Fruit fly (Drosophila melanogaster) whole organism, embryonic: ENCODE data around the gene CG14120.

Source experiments
- Aef1 ChIP-seq: fragments of 200-800 bp; sonication (Bioruptor generic); IDR thresholded peaks from 3 replicates; pipeline ENCODE4 v1.3.6; 2022; ENCODE audit warnings: missing biosample characterization, missing genetic modification characterization
- Bgb ChIP-seq: fragments of 200-800 bp; sonication (Bioruptor generic); IDR thresholded peaks from 2 replicates; pipeline ENCODE4 v1.3.6; 2022; ENCODE audit warnings: missing biosample characterization, missing genetic modification characterization; ENCODE audit not compliant: partially characterized antibody
- Blimp-1 ChIP-seq: fragments of 200-800 bp; sonication (Bioruptor generic); optimal IDR thresholded peaks from 3 replicates; lab custom pipeline; 2018; ENCODE audit warnings: missing biosample characterization, missing genetic modification characterization, mild to moderate bottlenecking, moderate library complexity, missing genetic modification reagents
- CG17568 ChIP-seq: fragments of 200-800 bp; sonication (Bioruptor generic); optimal IDR thresholded peaks from 2 replicates; lab custom pipeline; 2018; ENCODE audit warnings: missing biosample characterization, mild to moderate bottlenecking, missing genetic modification characterization, moderate library complexity
- CG2202 ChIP-seq: fragments of 200-800 bp; sonication (Bioruptor generic); optimal IDR thresholded peaks from 2 replicates; lab custom pipeline; 2018; ENCODE audit warnings: missing biosample characterization, mild to moderate bottlenecking, missing genetic modification characterization
- CG3065 ChIP-seq: fragments of 200-800 bp; sonication (Bioruptor generic); optimal IDR thresholded peaks from 2 replicates; lab custom pipeline; 2016; ENCODE audit warnings: missing biosample characterization, missing genetic modification characterization
- CG31388 ChIP-seq: fragments of 200-800 bp; sonication (Bioruptor generic); optimal IDR thresholded peaks from 2 replicates; lab custom pipeline; 2016; ENCODE audit warnings: missing biosample characterization, missing genetic modification characterization
- CG33557 ChIP-seq: fragments of 200-800 bp; sonication (Bioruptor generic); optimal IDR thresholded peaks from 2 replicates; lab custom pipeline; 2019; ENCODE audit warnings: missing biosample characterization, mild to moderate bottlenecking, missing genetic modification characterization, moderate library complexity
- CG9609 ChIP-seq: fragments of 200-800 bp; sonication (Bioruptor generic); optimal IDR thresholded peaks from 3 replicates; lab custom pipeline; 2016; ENCODE audit warnings: missing biosample characterization, missing genetic modification characterization
- D19B ChIP-seq: fragments of 200-800 bp; sonication (Bioruptor generic); optimal IDR thresholded peaks from 2 replicates; lab custom pipeline; 2017; ENCODE audit warnings: missing biosample characterization, mild to moderate bottlenecking, missing genetic modification characterization
- Deaf1 ChIP-seq: fragments of 200-800 bp; optimal IDR thresholded peaks from 3 replicates; lab custom pipeline; 2019; ENCODE audit warnings: missing biosample characterization, mild to moderate bottlenecking, missing genetic modification characterization, moderate library complexity
- Doc3 ChIP-seq: fragments of 200-800 bp; sonication (Bioruptor generic); IDR thresholded peaks from 3 replicates; pipeline ENCODE4 v1.3.6; 2022; ENCODE audit warnings: missing biosample characterization, missing genetic modification characterization; ENCODE audit not compliant: partially characterized antibody
- H2.0 ChIP-seq: fragments of 200-800 bp; sonication (Bioruptor generic); IDR thresholded peaks from 2 replicates; pipeline ENCODE4 v1.3.6; 2022; ENCODE audit warnings: missing biosample characterization, missing genetic modification characterization
- HLH4C ChIP-seq: fragments of 200-800 bp; sonication (Bioruptor generic); IDR thresholded peaks from 3 replicates; pipeline ENCODE4 v1.3.6; 2022; ENCODE audit warnings: missing biosample characterization, missing genetic modification characterization; ENCODE audit not compliant: partially characterized antibody
- NK7.1 ChIP-seq: fragments of 200-800 bp; sonication (Bioruptor generic); optimal IDR thresholded peaks from 3 replicates; lab custom pipeline; 2016; ENCODE audit warnings: missing biosample characterization, missing genetic modification characterization
- bsh ChIP-seq, 2 experiments: fragments of 200-800 bp; sonication (Bioruptor generic); optimal IDR thresholded peaks; 2 replicates each; lab custom pipeline; 2017 to 2018; ENCODE audit warnings: mild to moderate bottlenecking in 2 of 2, missing biosample characterization in 2 of 2, missing genetic modification characterization in 2 of 2, moderate library complexity in 1 of 2
- btn ChIP-seq: fragments of 200-800 bp; sonication (Bioruptor generic); optimal IDR thresholded peaks from 2 replicates; lab custom pipeline; 2016; ENCODE audit warnings: missing biosample characterization, missing genetic modification characterization
- fd3F ChIP-seq: fragments of 200-800 bp; sonication (Bioruptor generic); optimal IDR thresholded peaks from 2 replicates; lab custom pipeline; 2018; ENCODE audit warnings: missing biosample characterization, mild to moderate bottlenecking, missing genetic modification characterization, moderate library complexity
- grn ChIP-seq: fragments of 200-800 bp; sonication (Bioruptor generic); optimal IDR thresholded peaks from 3 replicates; lab custom pipeline; 2017; ENCODE audit warnings: missing biosample characterization, missing genetic modification characterization
- hkb ChIP-seq, 2 experiments: fragments of 200-800 bp in 1 of 2; fragments of >200 bp in 1 of 2; sonication (Bioruptor generic) in 1 of 2; IDR thresholded peaks in 1 of 2; optimal IDR thresholded peaks in 1 of 2; 2 replicates each; pipeline versions ENCODE4 v1.3.6 to Lab custom; 2017 to 2022; ENCODE audit warnings: missing biosample characterization in 1 of 2, missing genetic modification characterization in 1 of 2
- rib ChIP-seq: fragments of 200-800 bp; sonication (Bioruptor generic); IDR thresholded peaks from 2 replicates; pipeline ENCODE4 v1.3.6; 2022; ENCODE audit warnings: missing biosample characterization, missing genetic modification characterization
- sob ChIP-seq: fragments of 200-800 bp; sonication (Bioruptor generic); IDR thresholded peaks from 2 replicates; pipeline ENCODE4 v1.3.6; 2022; ENCODE audit warnings: missing biosample characterization, missing genetic modification characterization
- twi ChIP-seq: fragments of 200-800 bp; optimal IDR thresholded peaks from 2 replicates; lab custom pipeline; 2019; ENCODE audit warnings: missing biosample characterization, mild to moderate bottlenecking, missing genetic modification characterization, moderate library complexity

Gene CG14120

dm6 chr3L:12913609-12914266 lies 28.9 kb downstream of the CG14120 start, which contains the start of gene CG32115 (continued):
- TF ChIP-seq rib (GFP tag; lab: Robert Waterston, UW) (peak; percentile 97), sob (peak; percentile 98), CG9609 (peak; percentile 84), Aef1 (peak; percentile 93), hkb (optimal IDR thresholded peaks at IDR 0.05; lab: Kevin White, UChicago) (no peak), hkb (GFP tag; IDR thresholded peaks at IDR 0.05; lab: Robert Waterston, UW) (no peak; the same call in 1 of the 2 replicates), CG31388 (GFP tag; lab: Kevin White, UChicago) (peak; percentile 71), D19B (GFP tag; lab: Kevin White, UChicago) (peak; percentile 99), Deaf1 (tag; lab: Kevin White, UChicago) (peak; percentile 78), Blimp-1 (GFP tag; lab: Kevin White, UChicago) (peak; percentile 89), CG33557 (GFP tag; lab: Kevin White, UChicago) (peak; percentile 59), Bgb (no peak), CG17568 (peak; percentile 85), HLH4C (no peak), twi (tag; lab: Kevin White, UChicago) (peak; percentile 86), H2.0 (GFP tag; lab: Robert Waterston, UW) (peak; percentile 95; the same call in 1 of the 2 replicates), Doc3 (GFP tag; lab: Robert Waterston, UW) (no peak), grn (GFP tag; lab: Kevin White, UChicago) (peak; percentile 63), fd3F (GFP tag; lab: Kevin White, UChicago) (peak; percentile 97), CG3065 (GFP tag; lab: Kevin White, UChicago) (peak; percentile 71), CG2202 (tag; lab: Kevin White, UChicago) (no peak), btn (peak; percentile 35)
- TF ChIP-seq, all 482 proteins: peak for 397

DNA sequence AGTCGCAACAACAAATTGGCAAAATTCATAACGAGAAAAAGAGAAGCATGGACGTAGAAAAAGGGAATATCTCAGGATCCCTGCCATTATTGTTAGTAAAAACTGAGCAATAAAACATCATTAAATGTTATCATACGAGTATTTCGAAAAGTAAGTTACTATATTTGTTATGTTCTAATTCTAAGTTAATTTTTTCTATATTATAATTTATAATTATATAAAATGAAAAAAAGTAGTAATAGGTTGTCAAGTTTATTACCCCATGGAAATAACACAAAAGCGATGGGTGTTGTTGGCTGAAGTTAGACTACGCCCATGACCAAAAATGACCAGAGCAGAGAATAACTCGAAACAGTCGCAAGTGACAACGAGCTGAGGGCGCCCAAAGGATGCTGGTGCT lies 30.6 kb downstream of the CG14120 start:
- TF ChIP-seq NK7.1 (GFP tag; lab: Kevin White, UChicago) (no peak), bsh (GFP tag; optimal IDR thresholded peaks at IDR 0.05; lab: Kevin White, UChicago) (peak in 1 of 2 experiments; percentile 41)
